Worm (Caenorhabditis elegans): ENCODE data around the gene ifc-2.
A peak's percentile ranks its signal among the peaks of the same experiment; 100 is the strongest.

ifc-2 gene

DNA sequence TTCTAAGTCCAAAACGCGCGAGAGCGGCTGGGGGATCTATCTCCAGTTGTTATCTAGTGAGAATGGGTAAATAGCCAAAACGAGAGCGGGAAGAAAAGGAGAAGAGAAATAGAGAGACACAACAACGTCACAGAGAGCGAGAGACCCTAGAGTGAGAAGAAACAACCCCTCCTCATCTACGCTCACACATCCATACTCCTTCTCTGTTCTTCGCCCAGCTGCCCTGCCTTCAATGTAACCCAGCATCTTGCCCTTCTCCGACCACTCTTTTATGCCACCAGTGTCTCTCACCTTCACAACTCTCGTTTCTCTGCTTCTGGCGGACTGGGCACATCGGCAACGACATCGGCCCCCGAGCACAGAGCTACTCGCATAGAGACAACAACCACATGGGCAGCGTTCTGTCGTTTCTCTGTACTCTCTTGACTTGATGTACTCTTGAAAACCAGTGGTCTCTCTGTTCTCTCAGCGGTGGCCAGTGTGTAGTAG, 61.4 kb downstream of the ifc-2 start (continued):
- peak; percentile 97 for TF ChIP-seq ceh-18 (tag; optimal IDR thresholded peaks at IDR 0.05)
- no peak for TF ChIP-seq sox-2 (GFP tag; IDR thresholded peaks at IDR 0.05)
- TF ChIP-seq eyg-1 (tag; optimal IDR thresholded peaks at IDR 0.05), result peak; percentile 36
- TF ChIP-seq sdc-2 (tag; optimal IDR thresholded peaks at IDR 0.05), result peak; percentile 91
- no peak for TF ChIP-seq nhr-232 (tag; optimal IDR thresholded peaks at IDR 0.05)
- TF ChIP-seq pros-1 (tag; optimal IDR thresholded peaks at IDR 0.05), result peak; percentile 70
- TF ChIP-seq lim-6 (tag; optimal IDR thresholded peaks at IDR 0.05), result no peak
- TF ChIP-seq pag-3 (tag; optimal IDR thresholded peaks at IDR 0.05; ENCODE audit: borderline replicate concordance), result no peak
- TF ChIP-seq elt-2 (tag; optimal IDR thresholded peaks at IDR 0.05), result no peak
- TF ChIP-seq fax-1 (tag; optimal IDR thresholded peaks at IDR 0.05), result peak; percentile 6
- TF ChIP-seq ama-1 (optimal IDR thresholded peaks at IDR 0.05), result no peak
- TF ChIP-seq ttx-3 (tag; optimal IDR thresholded peaks at IDR 0.05), result no peak
- no peak for TF ChIP-seq pat-9 (tag; optimal IDR thresholded peaks at IDR 0.05)
- TF ChIP-seq ceh-48 (tag; optimal IDR thresholded peaks at IDR 0.05), result no peak
- no peak for TF ChIP-seq ceh-6 (GFP tag; optimal IDR thresholded peaks at IDR 0.05)
- TF ChIP-seq hlh-6 (tag; optimal IDR thresholded peaks at IDR 0.05), result peak; percentile 51
- TF ChIP-seq Y22D7AL.16 (tag; optimal IDR thresholded peaks at IDR 0.05), result no peak

Measured in whole organism, late embryonic.